Worm (Caenorhabditis elegans) whole organism, mixed stage, embryonic: ENCODE data around the gene ttm-1.

Source experiments
- M03D4.4 ChIP-seq: sonication (generic microtip); optimal IDR thresholded peaks from 2 replicates; lab custom pipeline; 2017; ENCODE audit warnings: mild to moderate bottlenecking, missing genetic modification characterization, missing compliant biosample characterization
- bed-3 ChIP-seq: fragments of 200-800 bp; sonication (Bioruptor generic); optimal IDR thresholded peaks from 3 replicates; lab custom pipeline; 2018; ENCODE audit warnings: mild to moderate bottlenecking, missing genetic modification characterization, moderate library complexity, missing compliant biosample characterization
- blmp-1 ChIP-seq: fragments of 150-350 bp; optimal IDR thresholded peaks from 2 replicates; lab custom pipeline; 2014; ENCODE audit warnings: missing biosample characterization, missing genetic modification characterization
- ceh-39 ChIP-seq: fragments of 150-350 bp; optimal IDR thresholded peaks from 2 replicates; lab custom pipeline; 2014; ENCODE audit warnings: missing biosample characterization, missing genetic modification characterization
- ceh-43 ChIP-seq: fragments of 200-800 bp; sonication (Bioruptor generic); optimal IDR thresholded peaks from 2 replicates; lab custom pipeline; 2018; ENCODE audit warnings: mild to moderate bottlenecking, missing genetic modification characterization, moderate library complexity, missing compliant biosample characterization
- ceh-83 ChIP-seq: fragments of 200-800 bp; sonication (Bioruptor generic); optimal IDR thresholded peaks from 2 replicates; lab custom pipeline; 2018; ENCODE audit warnings: mild to moderate bottlenecking, missing genetic modification characterization, missing compliant biosample characterization
- ces-1 ChIP-seq: fragments of 150-350 bp; optimal IDR thresholded peaks from 2 replicates; lab custom pipeline; 2014; ENCODE audit warnings: missing biosample characterization, missing genetic modification reagents, missing genetic modification characterization
- cnd-1 ChIP-seq: fragments of 200-800 bp; sonication (Bioruptor generic); optimal IDR thresholded peaks from 2 replicates; lab custom pipeline; 2018; ENCODE audit warnings: mild to moderate bottlenecking, missing genetic modification characterization, missing compliant biosample characterization
- drap-1 ChIP-seq: fragments of 200-800 bp; sonication (Bioruptor generic); optimal IDR thresholded peaks from 3 replicates; lab custom pipeline; 2018; ENCODE audit warnings: mild to moderate bottlenecking, missing genetic modification characterization, missing compliant biosample characterization
- elt-3 ChIP-seq: fragments of 150-350 bp; optimal IDR thresholded peaks from 2 replicates; lab custom pipeline; 2014; ENCODE audit warnings: missing biosample characterization, missing genetic modification characterization
- flh-1 ChIP-seq: fragments of 200-800 bp; sonication (Bioruptor generic); optimal IDR thresholded peaks from 2 replicates; lab custom pipeline; 2018; ENCODE audit warnings: mild to moderate bottlenecking, missing genetic modification characterization, moderate library complexity, missing compliant biosample characterization
- ham-2 ChIP-seq: fragments of 200-800 bp; sonication (Bioruptor generic); optimal IDR thresholded peaks from 2 replicates; lab custom pipeline; 2018; ENCODE audit warnings: mild to moderate bottlenecking, missing genetic modification characterization, missing compliant biosample characterization
- hlh-1 ChIP-seq: fragments of 150-350 bp; optimal IDR thresholded peaks from 2 replicates; lab custom pipeline; 2014; ENCODE audit warnings: missing biosample characterization, missing genetic modification reagents, missing genetic modification characterization
- lin-13 ChIP-seq: fragments of 150-350 bp; optimal IDR thresholded peaks from 2 replicates; lab custom pipeline; 2014; ENCODE audit warnings: missing biosample characterization, missing genetic modification characterization
- lsy-2 ChIP-seq: fragments of 150-350 bp; optimal IDR thresholded peaks from 2 replicates; lab custom pipeline; 2014; ENCODE audit warnings: missing biosample characterization, missing genetic modification characterization
- mab-5 ChIP-seq: fragments of 150-350 bp; optimal IDR thresholded peaks from 2 replicates; lab custom pipeline; 2014; ENCODE audit warnings: missing biosample characterization, missing genetic modification characterization
- mep-1 ChIP-seq: fragments of 150-350 bp; optimal IDR thresholded peaks from 2 replicates; lab custom pipeline; 2017; ENCODE audit warnings: missing biosample characterization, missing genetic modification reagents, missing genetic modification characterization, inconsistent platforms
- mls-2 ChIP-seq: sonication (generic microtip); optimal IDR thresholded peaks from 2 replicates; lab custom pipeline; 2016; ENCODE audit warnings: mild to moderate bottlenecking, missing genetic modification characterization, moderate library complexity, missing compliant biosample characterization
- nhr-2 ChIP-seq: fragments of 150-350 bp; optimal IDR thresholded peaks from 2 replicates; lab custom pipeline; 2014; ENCODE audit warnings: missing biosample characterization, missing genetic modification characterization
- nhr-237 ChIP-seq: fragments of 150-350 bp; optimal IDR thresholded peaks from 2 replicates; lab custom pipeline; 2014; ENCODE audit warnings: missing biosample characterization, missing genetic modification characterization
- nhr-28 ChIP-seq: fragments of 150-350 bp; optimal IDR thresholded peaks from 2 replicates; lab custom pipeline; 2014; ENCODE audit warnings: missing biosample characterization, missing genetic modification characterization
- nhr-76 ChIP-seq: sonication (generic microtip); optimal IDR thresholded peaks from 2 replicates; lab custom pipeline; 2017; ENCODE audit warnings: missing biosample characterization, missing genetic modification characterization
- pha-4 ChIP-seq: fragments of 150-350 bp; optimal IDR thresholded peaks from 2 replicates; lab custom pipeline; 2018; ENCODE audit warnings: missing biosample characterization, missing genetic modification reagents, missing genetic modification characterization
- sem-2 ChIP-seq: fragments of 200-800 bp; sonication (Bioruptor generic); optimal IDR thresholded peaks from 2 replicates; lab custom pipeline; 2018; ENCODE audit warnings: mild to moderate bottlenecking, missing genetic modification characterization, missing compliant biosample characterization
- sptf-1 ChIP-seq: sonication (generic microtip); optimal IDR thresholded peaks from 2 replicates; lab custom pipeline; 2017; ENCODE audit warnings: mild to moderate bottlenecking, missing genetic modification characterization, moderate library complexity, missing compliant biosample characterization
- tbx-8 ChIP-seq: fragments of 200-800 bp; sonication (Bioruptor generic); optimal IDR thresholded peaks from 2 replicates; lab custom pipeline; 2018; ENCODE audit warnings: mild to moderate bottlenecking, missing genetic modification characterization, moderate library complexity, missing compliant biosample characterization
- unc-120 ChIP-seq: sonication (generic microtip); optimal IDR thresholded peaks from 2 replicates; lab custom pipeline; 2017; ENCODE audit warnings: missing genetic modification characterization, missing compliant biosample characterization; ENCODE audit not compliant: poor library complexity, severe bottlenecking
- unc-39 ChIP-seq: fragments of 150-350 bp; optimal IDR thresholded peaks from 2 replicates; lab custom pipeline; 2014; ENCODE audit warnings: missing biosample characterization, missing genetic modification characterization
- unc-62 ChIP-seq: fragments of 150-350 bp; optimal IDR thresholded peaks from 2 replicates; lab custom pipeline; 2014; ENCODE audit warnings: missing biosample characterization, missing genetic modification reagents, missing genetic modification characterization
- zip-8 ChIP-seq: fragments of 150-350 bp; optimal IDR thresholded peaks from 2 replicates; lab custom pipeline; 2014; ENCODE audit warnings: missing biosample characterization, missing genetic modification characterization
- ztf-11 ChIP-seq: fragments of 150-350 bp; optimal IDR thresholded peaks from 2 replicates; lab custom pipeline; 2014; ENCODE audit warnings: missing biosample characterization, missing genetic modification characterization

Gene ttm-1

DNA sequence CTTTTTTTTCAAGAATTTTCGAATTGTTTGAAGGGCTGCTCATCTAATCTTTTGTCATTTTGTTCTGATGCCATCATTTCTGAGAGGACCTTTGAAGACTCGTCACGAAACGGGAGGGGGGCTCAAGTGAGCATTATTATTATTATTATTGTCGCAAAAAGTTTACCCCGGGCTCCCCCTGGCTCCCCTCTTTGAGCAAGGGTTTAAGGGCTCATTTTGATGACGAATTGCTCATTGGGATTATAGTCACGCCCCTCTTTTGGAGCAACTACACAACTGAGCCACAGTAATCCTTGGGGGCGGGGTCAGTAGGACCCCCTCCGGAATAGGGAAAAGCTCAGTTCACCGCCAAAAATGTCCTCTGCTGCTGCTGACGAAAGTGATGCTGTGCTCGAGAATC lies 24.5 kb downstream of the ttm-1 start, which contains the start of gene unc-25:
TSS of gene unc-25 (plus strand) at position 345 of the 400 bp plus-strand sequence.
- TF ChIP-seq elt-3: no peak
- TF ChIP-seq flh-1: no peak
- no peak for TF ChIP-seq ces-1
- no peak for TF ChIP-seq nhr-237
- no peak for TF ChIP-seq drap-1
- TF ChIP-seq lsy-2 (tag; lab: Kevin White, UChicago): no peak
- TF ChIP-seq cnd-1: no peak
- TF ChIP-seq M03D4.4 (tag; lab: Kevin White, UChicago): no peak
- TF ChIP-seq ceh-43 (GFP tag; lab: Kevin White, UChicago): no peak
- TF ChIP-seq pha-4 (tag; lab: Kevin White, UChicago): no peak
- no peak for TF ChIP-seq sem-2 (GFP tag; lab: Kevin White, UChicago)
- no peak for TF ChIP-seq blmp-1 (tag; lab: Kevin White, UChicago)
- TF ChIP-seq unc-39 (tag; lab: Kevin White, UChicago): no peak

DNA sequence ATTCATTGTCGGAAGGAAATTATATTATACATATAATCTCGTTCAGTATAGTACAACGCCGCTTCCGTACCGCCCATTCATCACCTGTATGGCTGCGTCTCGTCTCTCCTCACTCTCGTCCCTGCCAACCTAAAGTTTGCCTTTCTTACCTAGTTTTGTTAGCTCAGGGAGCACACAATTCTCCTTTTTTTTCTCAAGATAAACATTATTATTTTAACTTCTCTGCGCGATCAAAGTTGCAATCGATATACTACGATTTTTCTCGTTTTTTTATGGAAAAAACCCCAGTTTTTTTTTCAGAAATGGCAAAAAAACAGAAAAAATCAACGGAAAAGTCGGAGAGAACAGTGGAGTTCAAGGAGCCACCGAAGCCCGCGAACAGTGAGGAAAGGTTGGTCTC lies 32.4 kb downstream of the ttm-1 start, which contains the start of gene epg-3:
TSS of gene epg-3 (plus strand) at position 301 of the 400 bp plus-strand sequence.
- TF ChIP-seq blmp-1 (tag; lab: Kevin White, UChicago): no peak
- no peak for TF ChIP-seq bed-3
- no peak for TF ChIP-seq ces-1
- no peak for TF ChIP-seq nhr-28
- no peak for TF ChIP-seq flh-1
- no peak for TF ChIP-seq nhr-76
- no peak for TF ChIP-seq nhr-2 (tag; lab: Kevin White, UChicago)
- TF ChIP-seq sem-2 (GFP tag; lab: Kevin White, UChicago): no peak
- TF ChIP-seq nhr-237: no peak
- TF ChIP-seq drap-1: no peak
- TF ChIP-seq mls-2 (tag; lab: Kevin White, UChicago): no peak
- no peak for TF ChIP-seq unc-39 (tag; lab: Kevin White, UChicago)
- TF ChIP-seq pha-4 (tag; lab: Kevin White, UChicago): no peak

ce11 chrIII:12932776-12933175 lies 34.0 kb downstream of the ttm-1 start:
- no peak for TF ChIP-seq nhr-2 (tag; lab: Kevin White, UChicago)
- no peak for TF ChIP-seq ham-2 (GFP tag; lab: Kevin White, UChicago)
- no peak for TF ChIP-seq mep-1 (tag; lab: Kevin White, UChicago)
- TF ChIP-seq zip-8: no peak
- no peak for TF ChIP-seq sem-2 (GFP tag; lab: Kevin White, UChicago)
- TF ChIP-seq elt-3: no peak
- no peak for TF ChIP-seq blmp-1 (tag; lab: Kevin White, UChicago)

DNA sequence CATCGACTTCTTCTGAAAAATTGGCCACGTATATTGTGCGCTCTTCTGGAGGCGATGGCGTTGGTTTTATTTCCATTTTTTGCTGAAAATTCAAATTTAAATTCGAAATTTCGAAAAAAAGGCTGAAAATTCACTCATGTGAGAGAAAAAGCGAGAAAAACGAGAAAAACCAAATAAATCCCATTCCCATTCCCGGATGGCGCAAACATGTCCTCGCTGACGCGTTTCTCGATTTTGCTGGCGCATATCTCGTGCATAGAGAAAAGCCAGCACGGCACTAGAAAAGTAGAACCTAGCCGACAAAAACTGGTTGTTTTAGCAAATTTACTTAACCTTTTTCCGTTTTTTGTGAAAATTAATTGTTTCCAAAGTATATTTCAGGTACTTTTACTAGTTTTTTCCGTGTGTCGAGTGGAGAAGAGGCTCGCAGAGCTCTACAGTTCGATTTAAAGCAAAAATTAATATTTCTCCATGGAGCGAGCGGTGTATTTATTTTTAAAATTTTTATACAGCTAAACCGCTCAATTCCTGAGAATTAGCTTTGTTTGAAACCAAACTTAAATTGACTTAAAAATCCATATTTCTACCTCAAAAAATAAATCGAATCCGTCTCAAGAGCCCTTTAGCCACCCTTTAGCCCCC lies 34.9 kb downstream of the ttm-1 start, which contains the start of gene rbm-7:
TSS of gene rbm-7 (minus strand) at position 82 of the 642 bp plus-strand sequence.
- no peak for TF ChIP-seq ztf-11
- TF ChIP-seq sem-2 (GFP tag; lab: Kevin White, UChicago): no peak
- TF ChIP-seq sptf-1 (tag; lab: Kevin White, UChicago): peak; percentile 15
- TF ChIP-seq nhr-237: peak; percentile 19
- TF ChIP-seq pha-4 (tag; lab: Kevin White, UChicago): peak; percentile 42
- no peak for TF ChIP-seq tbx-8 (GFP tag; lab: Kevin White, UChicago)
- no peak for TF ChIP-seq nhr-28
- TF ChIP-seq nhr-2 (tag; lab: Kevin White, UChicago): no peak
- TF ChIP-seq flh-1: no peak
- no peak for TF ChIP-seq mls-2 (tag; lab: Kevin White, UChicago)
- no peak for TF ChIP-seq unc-62 (GFP tag; lab: Kevin White, UChicago)
- peak; percentile 77 for TF ChIP-seq unc-120 (tag; lab: Kevin White, UChicago)
- no peak for TF ChIP-seq ham-2 (GFP tag; lab: Kevin White, UChicago)
- no peak for TF ChIP-seq zip-8
- TF ChIP-seq hlh-1: no peak
- peak; percentile 53 for TF ChIP-seq lsy-2 (tag; lab: Kevin White, UChicago)
- TF ChIP-seq lin-13 (tag; lab: Kevin White, UChicago): peak; percentile 79
- peak; percentile 79 for TF ChIP-seq mep-1 (tag; lab: Kevin White, UChicago)
- no peak for TF ChIP-seq bed-3
- no peak for TF ChIP-seq ceh-83 (GFP tag; lab: Kevin White, UChicago)
- TF ChIP-seq M03D4.4 (tag; lab: Kevin White, UChicago): no peak
- TF ChIP-seq mab-5 (tag; lab: Kevin White, UChicago): no peak
- TF ChIP-seq nhr-76: no peak
- TF ChIP-seq blmp-1 (tag; lab: Kevin White, UChicago): no peak
- no peak for TF ChIP-seq ceh-39 (tag; lab: Kevin White, UChicago)
- TF ChIP-seq drap-1: no peak
- TF ChIP-seq, all 35 proteins: peak for 7
